Fruit fly (Drosophila melanogaster): ENCODE data around the gene unc-13-4A.

Gene unc-13-4A

dm6 chr3L:7250469-7250868, 62.2 kb downstream of the unc-13-4A start, which contains the start of gene MED4:
MED4 (minus strand) TSS chr3L:7250527.
- TF ChIP-seq CG10274 (GFP tag; optimal IDR thresholded peaks at IDR 0.05) (peak; percentile 21), cas (GFP tag; IDR thresholded peaks at IDR 0.05) (no peak), CG16815 (GFP tag; optimal IDR thresholded peaks at IDR 0.05) (peak; percentile 50), CG7928 (GFP tag; optimal IDR thresholded peaks at IDR 0.05) (peak; percentile 37), CG9215 (GFP tag; IDR thresholded peaks at IDR 0.05) (peak; percentile 63), p53 (GFP tag; optimal IDR thresholded peaks at IDR 0.05) (peak; percentile 75), sc (optimal IDR thresholded peaks at IDR 0.05) (no peak), sc (GFP tag; optimal IDR thresholded peaks at IDR 0.05) (no peak), Chrac-16 (GFP tag; optimal IDR thresholded peaks at IDR 0.05) (peak; percentile 80), Dad (GFP tag; optimal IDR thresholded peaks at IDR 0.05) (peak; percentile 61), CG12769 (tag; optimal IDR thresholded peaks at IDR 0.05) (peak; percentile 85), Gug (GFP tag; IDR thresholded peaks at IDR 0.05) (peak; percentile 64; the same call in 3 of the 4 replicates), Abd-B (GFP tag; optimal IDR thresholded peaks at IDR 0.05) (peak; percentile 56), sug (tag; optimal IDR thresholded peaks at IDR 0.05) (peak; percentile 51), Optix (GFP tag; IDR thresholded peaks at IDR 0.05) (peak; percentile 44; the same call in 2 of the 3 replicates), ttk (GFP tag; IDR thresholded peaks at IDR 0.05) (peak; percentile 82), z (GFP tag; IDR thresholded peaks at IDR 0.05) (no peak), row (GFP tag; IDR thresholded peaks at IDR 0.05) (peak; percentile 83), az2 (GFP tag; optimal IDR thresholded peaks at IDR 0.05) (peak; percentile 81), CG15269 (tag; optimal IDR thresholded peaks at IDR 0.05) (peak; percentile 74), B-H2 (GFP tag; optimal IDR thresholded peaks at IDR 0.05) (peak; percentile 45), CG15601 (tag; optimal IDR thresholded peaks at IDR 0.05) (peak; percentile 66), danr (GFP tag; IDR thresholded peaks at IDR 0.05) (0 out of 2 replicates have a peak, but pooled peaks have one; percentile 25), CG7745 (tag; optimal IDR thresholded peaks at IDR 0.05) (no peak), ci (GFP tag; IDR thresholded peaks at IDR 0.05) (peak; percentile 89), CG13624 (GFP tag; optimal IDR thresholded peaks at IDR 0.05) (peak; percentile 86), Eip74EF (GFP tag; optimal IDR thresholded peaks at IDR 0.05) (peak in 1 of 2 experiments; percentile 26), CG9797 (GFP tag; optimal IDR thresholded peaks at IDR 0.05) (peak; percentile 84), CG17912 (GFP tag; optimal IDR thresholded peaks at IDR 0.05) (no peak), ac (GFP tag; optimal IDR thresholded peaks at IDR 0.05) (peak; percentile 16), CG17186 (GFP tag; optimal IDR thresholded peaks at IDR 0.05) (peak; percentile 76), usp (GFP tag; optimal IDR thresholded peaks at IDR 0.05) (no peak), CG18619 (GFP tag; optimal IDR thresholded peaks at IDR 0.05) (peak; percentile 50), Awh (GFP tag; IDR thresholded peaks at IDR 0.05) (peak; percentile 67), CG4854 (GFP tag; optimal IDR thresholded peaks at IDR 0.05) (peak; percentile 69), CG8290 (GFP tag; optimal IDR thresholded peaks at IDR 0.05) (peak; percentile 55), CG8290 (tag; optimal IDR thresholded peaks at IDR 0.05) (peak in 1 of 2 experiments; percentile 92), aop (GFP tag; IDR thresholded peaks at IDR 0.05) (peak; percentile 39; the same call in 1 of the 2 replicates), CG12155 (GFP tag; optimal IDR thresholded peaks at IDR 0.05) (peak; percentile 82), Ptx1 (GFP tag; IDR thresholded peaks at IDR 0.05) (peak; percentile 74), grn (GFP tag; optimal IDR thresholded peaks at IDR 0.05) (no peak), NC2β (GFP tag; optimal IDR thresholded peaks at IDR 0.05) (peak; percentile 89), Opbp (GFP tag; IDR thresholded peaks at IDR 0.05; ENCODE audit: partially characterized antibody) (peak; percentile 48; the same call in 1 of the 3 replicates), CG2202 (tag; optimal IDR thresholded peaks at IDR 0.05) (peak; percentile 65), Antp (GFP tag; optimal IDR thresholded peaks at IDR 0.05) (peak; percentile 91), Deaf1 (tag; optimal IDR thresholded peaks at IDR 0.05) (peak; percentile 37), fd102C (GFP tag; optimal IDR thresholded peaks at IDR 0.05) (no peak), wdn (GFP tag; IDR thresholded peaks at IDR 0.05) (peak; percentile 67), tap (tag; optimal IDR thresholded peaks at IDR 0.05) (peak; percentile 52), ase (GFP tag; IDR thresholded peaks at IDR 0.05) (peak; percentile 77), CG6683 (GFP tag; optimal IDR thresholded peaks at IDR 0.05) (peak; percentile 68), CG30431 (GFP tag; optimal IDR thresholded peaks at IDR 0.05) (peak; percentile 42)
